Worm (Caenorhabditis elegans) whole organism, midembryonic: ENCODE results near the gene kcnl-4.

Experiments used
- T22C8.4 ChIP-seq: fragments of 200-800 bp; sonication (Bioruptor generic); IDR thresholded peaks from 2 replicates; pipeline ENCODE4 v1.3.6; 2022; ENCODE audit warnings: missing genetic modification characterization, missing compliant biosample characterization
- cog-1 ChIP-seq: sonication (generic microtip); optimal IDR thresholded peaks from 2 replicates; lab custom pipeline; 2016; ENCODE audit warnings: missing genetic modification characterization, missing compliant biosample characterization
- flt-1 ChIP-seq: fragments of 200-800 bp; sonication (Bioruptor generic); IDR thresholded peaks from 2 replicates; pipeline ENCODE4 v1.3.6; 2022; ENCODE audit warnings: missing genetic modification characterization, missing compliant biosample characterization
- klf-2 ChIP-seq: fragments of 200-800 bp; sonication (Bioruptor generic); conservative IDR thresholded peaks from 2 replicates; pipeline ENCODE4 v1.3.6; 2022; ENCODE audit warnings: missing genetic modification reagents, missing genetic modification characterization, missing compliant biosample characterization
- med-1 ChIP-seq: sonication (generic microtip); optimal IDR thresholded peaks from 2 replicates; lab custom pipeline; 2017; ENCODE audit warnings: missing genetic modification characterization, mild to moderate bottlenecking, missing compliant biosample characterization, antibody characterized with exemption, missing genetic modification reagents; ENCODE audit not compliant: insufficient read depth
- ref-1 ChIP-seq: fragments of 200-800 bp; sonication (Bioruptor generic); conservative IDR thresholded peaks from 2 replicates; pipeline ENCODE4 v1.3.6; 2022; ENCODE audit warnings: missing genetic modification reagents, missing genetic modification characterization, missing compliant biosample characterization
- tab-1 ChIP-seq: fragments of 200-800 bp; sonication (Bioruptor generic); IDR thresholded peaks from 2 replicates; pipeline ENCODE4 v1.3.6; 2022; ENCODE audit warnings: missing genetic modification characterization, missing compliant biosample characterization
- ztf-23 ChIP-seq: fragments of 200-800 bp; sonication (Bioruptor generic); IDR thresholded peaks from 2 replicates; pipeline ENCODE4 v1.3.6; 2022; ENCODE audit warnings: missing genetic modification reagents, missing genetic modification characterization, missing compliant biosample characterization
- ztf-29 ChIP-seq: fragments of 200-800 bp; sonication (Bioruptor generic); IDR thresholded peaks from 2 replicates; pipeline ENCODE4 v1.3.6; 2022; ENCODE audit warnings: missing genetic modification reagents, missing genetic modification characterization, missing compliant biosample characterization

The kcnl-4 gene

ce11 chrV:14530813-14531212 is at the start of gene kcnl-4:
kcnl-4 (plus strand) TSS chrV:14531113.
- no peak for TF ChIP-seq T22C8.4 (GFP tag; lab: Robert Waterston, UW)
- no peak for TF ChIP-seq klf-2 (GFP tag; lab: Robert Waterston, UW)
- no peak for TF ChIP-seq ztf-29
- TF ChIP-seq tab-1 (GFP tag; lab: Robert Waterston, UW): no peak
- TF ChIP-seq cog-1: no peak
- no peak for TF ChIP-seq ref-1 (GFP tag; lab: Robert Waterston, UW)
- TF ChIP-seq med-1 (GFP tag; lab: Kevin White, UChicago): no peak
- no peak for TF ChIP-seq ztf-23
- no peak for TF ChIP-seq flt-1 (GFP tag; lab: Robert Waterston, UW)

- TF ChIP-seq cog-1: no peak
- TF ChIP-seq med-1 (GFP tag; lab: Kevin White, UChicago): no peak
- no peak for TF ChIP-seq T22C8.4 (GFP tag; lab: Robert Waterston, UW)
- no peak for TF ChIP-seq klf-2 (GFP tag; lab: Robert Waterston, UW)
- no peak for TF ChIP-seq flt-1 (GFP tag; lab: Robert Waterston, UW)
- TF ChIP-seq ztf-29: no peak
- TF ChIP-seq ztf-23: no peak
- no peak for TF ChIP-seq tab-1 (GFP tag; lab: Robert Waterston, UW)
- TF ChIP-seq ref-1 (GFP tag; lab: Robert Waterston, UW): no peak
These were observed 49.5 kb upstream of the kcnl-4 start, which contains the start of gene R02D5.7 for ce11 chrV:14481401-14481800. R02D5.7 (minus strand) TSS chrV:14481501.

- no peak for TF ChIP-seq tab-1 (GFP tag; lab: Robert Waterston, UW)
- TF ChIP-seq med-1 (GFP tag; lab: Kevin White, UChicago): no peak
- no peak for TF ChIP-seq ztf-29
- TF ChIP-seq ref-1 (GFP tag; lab: Robert Waterston, UW): no peak
- TF ChIP-seq ztf-23: no peak
- TF ChIP-seq cog-1: no peak
- no peak for TF ChIP-seq flt-1 (GFP tag; lab: Robert Waterston, UW)
- no peak for TF ChIP-seq klf-2 (GFP tag; lab: Robert Waterston, UW)
- TF ChIP-seq T22C8.4 (GFP tag; lab: Robert Waterston, UW): no peak
These were observed 48.9 kb upstream of the kcnl-4 start, which contains the start of gene R02D5.10 for ce11 chrV:14481987-14482386. R02D5.10 (plus strand) TSS chrV:14482287.

ce11 chrV:14482728-14483210 is 48.1 kb upstream of the kcnl-4 start, which contains the start of gene R02D5.3:
R02D5.3 (plus strand) TSS chrV:14483160.
- no peak for TF ChIP-seq klf-2 (GFP tag; lab: Robert Waterston, UW)
- TF ChIP-seq ztf-29: no peak
- TF ChIP-seq tab-1 (GFP tag; lab: Robert Waterston, UW): no peak

- TF ChIP-seq ztf-29 (no peak), ref-1 (GFP tag; lab: Robert Waterston, UW) (no peak), cog-1 (no peak), tab-1 (GFP tag; lab: Robert Waterston, UW) (no peak), med-1 (GFP tag; lab: Kevin White, UChicago) (no peak), klf-2 (GFP tag; lab: Robert Waterston, UW) (no peak), ztf-23 (no peak), flt-1 (GFP tag; lab: Robert Waterston, UW) (no peak), T22C8.4 (GFP tag; lab: Robert Waterston, UW) (no peak)
These were observed 46.3 kb upstream of the kcnl-4 start, which contains the start of gene R02D5.4 for ce11 chrV:14484582-14484981. R02D5.4 (minus strand) TSS chrV:14484682.

- TF ChIP-seq klf-2 (GFP tag; lab: Robert Waterston, UW) (no peak), T22C8.4 (GFP tag; lab: Robert Waterston, UW) (no peak), tab-1 (GFP tag; lab: Robert Waterston, UW) (no peak), ztf-23 (no peak), med-1 (GFP tag; lab: Kevin White, UChicago) (no peak), ref-1 (GFP tag; lab: Robert Waterston, UW) (no peak), cog-1 (no peak), ztf-29 (no peak), flt-1 (GFP tag; lab: Robert Waterston, UW) (no peak)
These were observed 39.8 kb upstream of the kcnl-4 start for ce11 chrV:14491097-14491496.

- no peak for TF ChIP-seq med-1 (GFP tag; lab: Kevin White, UChicago)
- TF ChIP-seq flt-1 (GFP tag; lab: Robert Waterston, UW): no peak
These were observed 37.2 kb upstream of the kcnl-4 start for ce11 chrV:14493665-14494064.

- no peak for TF ChIP-seq ztf-23
These were observed 35.4 kb upstream of the kcnl-4 start for ce11 chrV:14495493-14495892.

ce11 chrV:14496446-14496845 is 34.5 kb upstream of the kcnl-4 start:
- no peak for TF ChIP-seq T22C8.4 (GFP tag; lab: Robert Waterston, UW)
- TF ChIP-seq ztf-23: no peak
- TF ChIP-seq cog-1: no peak
- TF ChIP-seq ztf-29: no peak
- TF ChIP-seq ref-1 (GFP tag; lab: Robert Waterston, UW): no peak
- no peak for TF ChIP-seq flt-1 (GFP tag; lab: Robert Waterston, UW)
- TF ChIP-seq tab-1 (GFP tag; lab: Robert Waterston, UW): no peak
- no peak for TF ChIP-seq med-1 (GFP tag; lab: Kevin White, UChicago)
- no peak for TF ChIP-seq klf-2 (GFP tag; lab: Robert Waterston, UW)

- TF ChIP-seq T22C8.4 (GFP tag; lab: Robert Waterston, UW) (no peak), cog-1 (peak; percentile 34), flt-1 (GFP tag; lab: Robert Waterston, UW) (peak; percentile 61; the same call in 1 of the 2 replicates), ztf-29 (no peak), ztf-23 (no peak), klf-2 (GFP tag; lab: Robert Waterston, UW) (no peak), ref-1 (GFP tag; lab: Robert Waterston, UW) (no peak), tab-1 (GFP tag; lab: Robert Waterston, UW) (no peak), med-1 (GFP tag; lab: Kevin White, UChicago) (no peak)
These were observed 32.7 kb upstream of the kcnl-4 start for ce11 chrV:14498204-14498603.
